Fruit fly (Drosophila melanogaster): Measurements from ENCODE around the gene COX7AL.

DNA sequence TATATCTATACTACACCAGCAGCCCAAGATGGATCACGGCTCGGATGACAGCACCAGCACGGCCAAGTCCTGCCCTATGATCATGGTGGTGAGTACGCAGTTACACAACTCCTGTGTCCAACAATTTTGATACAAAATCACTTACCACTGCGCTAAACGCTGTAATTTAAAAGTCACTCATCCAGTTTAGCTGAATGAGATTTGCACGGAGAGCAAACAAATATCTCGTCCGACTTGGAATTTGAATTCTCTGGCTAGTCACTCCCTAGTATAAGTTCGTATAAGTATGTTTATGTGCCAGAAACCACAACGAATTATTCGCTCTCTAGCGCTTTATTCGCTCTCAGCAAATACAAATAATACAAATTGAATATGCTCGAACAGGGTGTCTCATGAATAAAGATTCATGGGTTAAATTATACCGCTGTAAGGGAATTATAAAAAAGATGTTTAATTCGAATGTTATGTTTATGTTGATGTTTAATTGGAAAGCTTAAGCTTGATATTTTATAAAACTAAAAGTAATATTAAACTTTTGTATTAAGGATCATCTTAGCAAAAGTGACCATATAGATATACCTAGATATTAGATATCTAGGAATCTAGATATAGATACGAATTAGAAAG is 25.6 kb upstream of the COX7AL start:
- TF ChIP-seq CG8478 (optimal IDR thresholded peaks at IDR 0.05) (no peak), CTCF (optimal IDR thresholded peaks at IDR 0.05) (no peak)

All from S2 (cell line).